Worm (Caenorhabditis elegans) whole organism, L1 larva: Measurements from ENCODE around the gene K05F6.14.
A peak's percentile ranks its signal among the peaks of the same experiment; 100 is the strongest.

Experiments
- C04F5.9 ChIP-seq: sonication (generic microtip); optimal IDR thresholded peaks from 2 replicates; lab custom pipeline; 2016; ENCODE audit warnings: missing genetic modification characterization, missing compliant biosample characterization
- C16A3.4 ChIP-seq: fragments of 150-350 bp; optimal IDR thresholded peaks from 2 replicates; lab custom pipeline; 2014; ENCODE audit warnings: missing biosample characterization, missing genetic modification characterization
- C34B4.2 ChIP-seq: sonication (generic microtip); optimal IDR thresholded peaks from 2 replicates; lab custom pipeline; 2017; ENCODE audit warnings: mild to moderate bottlenecking, missing genetic modification characterization, missing compliant biosample characterization
- Y116A8C.19 ChIP-seq: sonication (generic microtip); optimal IDR thresholded peaks from 2 replicates; lab custom pipeline; 2016; ENCODE audit warnings: missing compliant biosample characterization, missing genetic modification characterization, borderline replicate concordance
- blmp-1 ChIP-seq: fragments of 150-350 bp; optimal IDR thresholded peaks from 2 replicates; lab custom pipeline; 2014; ENCODE audit warnings: missing biosample characterization, missing genetic modification characterization
- ceh-8 ChIP-seq: fragments of 200-800 bp; sonication (Bioruptor generic); optimal IDR thresholded peaks from 2 replicates; lab custom pipeline; 2018; ENCODE audit warnings: mild to moderate bottlenecking, missing genetic modification characterization, moderate library complexity, missing compliant biosample characterization
- ceh-82 ChIP-seq, 3 experiments: fragments of 150-350 bp in 1 of 3; sonication (generic microtip) in 2 of 3; optimal IDR thresholded peaks; 2 replicates each; lab custom pipeline; 2014 to 2017; ENCODE audit warnings: missing biosample characterization in 3 of 3, missing genetic modification characterization in 3 of 3
- ceh-88 ChIP-seq: fragments of 200-800 bp; sonication (Bioruptor generic); IDR thresholded peaks from 2 replicates; pipeline ENCODE4 v1.3.6; 2022; ENCODE audit warnings: missing genetic modification characterization, missing compliant biosample characterization
- efl-1 ChIP-seq, 4 experiments: fragments of 150-350 bp; optimal IDR thresholded peaks in 3 of 4; peaks in 1 of 4; 1 replicate in 1 of 4; 2 replicates in 3 of 4; lab custom pipeline; 2014; ENCODE audit warnings: missing biosample characterization in 2 of 4, missing genetic modification characterization in 2 of 4, missing genetic modification reagents in 2 of 4
- egl-27 ChIP-seq, 2 experiments: fragments of 150-350 bp in 1 of 2; sonication (generic microtip); optimal IDR thresholded peaks; 3 replicates each; lab custom pipeline; 2017 to 2018; ENCODE audit warnings: missing biosample characterization in 2 of 2, missing genetic modification characterization in 2 of 2, missing genetic modification reagents in 2 of 2
- elt-2 ChIP-seq: sonication (generic microtip); optimal IDR thresholded peaks from 2 replicates; lab custom pipeline; 2016; ENCODE audit warnings: missing genetic modification characterization, mild to moderate bottlenecking, inconsistent platforms, missing compliant biosample characterization, missing genetic modification reagents
- ets-5 ChIP-seq: fragments of 200-800 bp; sonication (Bioruptor generic); IDR thresholded peaks from 2 replicates; pipeline ENCODE4 v1.3.6; 2022; ENCODE audit warnings: missing genetic modification characterization, missing compliant biosample characterization
- fkh-8 ChIP-seq: sonication (generic microtip); optimal IDR thresholded peaks from 2 replicates; lab custom pipeline; 2016; ENCODE audit warnings: mild to moderate bottlenecking, missing genetic modification characterization, missing compliant biosample characterization
- fos-1 ChIP-seq: fragments of 150-350 bp; optimal IDR thresholded peaks from 2 replicates; lab custom pipeline; 2014; ENCODE audit warnings: missing biosample characterization, missing genetic modification characterization
- grh-1 ChIP-seq: fragments of 200-800 bp; sonication (Bioruptor generic); IDR thresholded peaks from 2 replicates; pipeline ENCODE4 v1.3.6; 2022; ENCODE audit warnings: missing genetic modification reagents, missing genetic modification characterization, missing compliant biosample characterization
- hpl-2 ChIP-seq: fragments of 150-350 bp; optimal IDR thresholded peaks from 2 replicates; lab custom pipeline; 2014; ENCODE audit warnings: missing biosample characterization, missing genetic modification reagents, missing genetic modification characterization
- jun-1 ChIP-seq: fragments of 150-350 bp; optimal IDR thresholded peaks from 2 replicates; lab custom pipeline; 2014; ENCODE audit warnings: missing biosample characterization, missing genetic modification reagents, missing genetic modification characterization
- lin-35 ChIP-seq, 2 experiments: fragments of 150-350 bp; optimal IDR thresholded peaks; 2 replicates each; lab custom pipeline; 2014; ENCODE audit warnings: missing biosample characterization in 2 of 2, missing genetic modification characterization in 2 of 2, missing genetic modification reagents in 2 of 2
- lin-39 ChIP-seq: fragments of 150-350 bp; optimal IDR thresholded peaks from 2 replicates; lab custom pipeline; 2014; ENCODE audit warnings: missing biosample characterization, missing genetic modification reagents, missing genetic modification characterization
- lsy-2 ChIP-seq, 2 experiments: fragments of 150-350 bp; optimal IDR thresholded peaks; 2 replicates each; lab custom pipeline; 2014; ENCODE audit warnings: missing biosample characterization in 2 of 2, missing genetic modification characterization in 2 of 2
- mdl-1 ChIP-seq, 2 experiments: fragments of 150-350 bp; optimal IDR thresholded peaks; 2 replicates each; lab custom pipeline; 2014 to 2017; ENCODE audit warnings: missing biosample characterization in 2 of 2, missing genetic modification characterization in 2 of 2, inconsistent platforms in 1 of 2
- mep-1 ChIP-seq: fragments of 150-350 bp; optimal IDR thresholded peaks from 2 replicates; lab custom pipeline; 2014; ENCODE audit warnings: missing biosample characterization, missing genetic modification characterization
- nhr-20 ChIP-seq: sonication (generic microtip); optimal IDR thresholded peaks from 2 replicates; lab custom pipeline; 2016; ENCODE audit warnings: mild to moderate bottlenecking, missing genetic modification characterization, missing compliant biosample characterization
- nhr-90 ChIP-seq: sonication (generic microtip); optimal IDR thresholded peaks from 2 replicates; lab custom pipeline; 2016; ENCODE audit warnings: mild to moderate bottlenecking, missing genetic modification characterization, missing compliant biosample characterization; ENCODE audit not compliant: poor library complexity
- pqm-1 ChIP-seq: sonication (generic microtip); optimal IDR thresholded peaks from 3 replicates; lab custom pipeline; 2017; ENCODE audit warnings: missing biosample characterization, missing genetic modification characterization
- rnt-1 ChIP-seq: sonication (generic microtip); optimal IDR thresholded peaks from 2 replicates; lab custom pipeline; 2016; ENCODE audit warnings: mild to moderate bottlenecking, missing genetic modification characterization, moderate library complexity, missing compliant biosample characterization
- snu-23 ChIP-seq: sonication (generic microtip); optimal IDR thresholded peaks from 2 replicates; lab custom pipeline; 2016; ENCODE audit warnings: missing genetic modification characterization, missing compliant biosample characterization
- sox-4 ChIP-seq: sonication (generic microtip); optimal IDR thresholded peaks from 2 replicates; lab custom pipeline; 2016; ENCODE audit warnings: missing genetic modification characterization, missing compliant biosample characterization
- sup-37 ChIP-seq: fragments of 200-800 bp; sonication (Bioruptor generic); optimal IDR thresholded peaks from 2 replicates; lab custom pipeline; 2018; ENCODE audit warnings: mild to moderate bottlenecking, missing genetic modification characterization, missing compliant biosample characterization
- unc-130 ChIP-seq: fragments of 150-350 bp; optimal IDR thresholded peaks from 2 replicates; lab custom pipeline; 2017; ENCODE audit warnings: missing biosample characterization, missing genetic modification characterization, inconsistent platforms
- unc-86 ChIP-seq: sonication (generic microtip); optimal IDR thresholded peaks from 2 replicates; lab custom pipeline; 2016; ENCODE audit warnings: missing genetic modification characterization, missing compliant biosample characterization
- unc-98 ChIP-seq: fragments of 200-800 bp; sonication (Bioruptor generic); IDR thresholded peaks from 2 replicates; pipeline ENCODE4 v1.3.6; 2022; ENCODE audit warnings: missing genetic modification characterization, missing compliant biosample characterization
- vab-15 ChIP-seq: sonication (generic microtip); optimal IDR thresholded peaks from 2 replicates; lab custom pipeline; 2017; ENCODE audit warnings: missing genotype, mild to moderate bottlenecking, missing genetic modification characterization, missing compliant biosample characterization
- xbp-1 ChIP-seq: sonication (generic microtip); optimal IDR thresholded peaks from 2 replicates; lab custom pipeline; 2016; ENCODE audit warnings: missing genetic modification characterization, missing compliant biosample characterization
- ztf-11 ChIP-seq, 2 experiments: sonication (generic microtip); optimal IDR thresholded peaks; 2 replicates each; lab custom pipeline; 2016 to 2017; ENCODE audit warnings: missing genetic modification characterization in 2 of 2, missing biosample characterization in 1 of 2, missing compliant biosample characterization in 1 of 2
- ztf-4 ChIP-seq: fragments of 150-350 bp; optimal IDR thresholded peaks from 2 replicates; lab custom pipeline; 2014; ENCODE audit warnings: missing biosample characterization, missing genetic modification characterization

The K05F6.14 gene

ce11 chrII:1576030-1576429 is 14.1 kb downstream of the K05F6.14 start, which contains the start of gene K05F6.10:
K05F6.10 (minus strand) TSS chrII:1576130.
- no peak for TF ChIP-seq mdl-1 (tag; optimal IDR thresholded peaks at IDR 0.05; lab: Kevin White, UChicago)
- TF ChIP-seq pqm-1 (tag; lab: Kevin White, UChicago), result no peak
- TF ChIP-seq efl-1 (optimal IDR thresholded peaks at IDR 0.05; lab: Kevin White, UChicago), result no peak
- TF ChIP-seq efl-1 (GFP tag; optimal IDR thresholded peaks at IDR 0.05 in 1 of 2; lab: Kevin White, UChicago), result no peak
- TF ChIP-seq ceh-8 (GFP tag; lab: Kevin White, UChicago), result no peak
- TF ChIP-seq nhr-20 (tag; lab: Kevin White, UChicago), result no peak
- no peak for TF ChIP-seq ceh-82 (tag; optimal IDR thresholded peaks at IDR 0.05; lab: Kevin White, UChicago)
- TF ChIP-seq C16A3.4, result no peak

- TF ChIP-seq lin-35 (GFP tag; optimal IDR thresholded peaks at IDR 0.05; lab: Kevin White, UChicago) (peak in 1 of 2 experiments; percentile 29), mep-1 (tag; lab: Kevin White, UChicago) (no peak), sup-37 (no peak), jun-1 (tag; lab: Kevin White, UChicago) (peak; percentile 12), elt-2 (tag; lab: Kevin White, UChicago) (peak; percentile 73), efl-1 (optimal IDR thresholded peaks at IDR 0.05; lab: Kevin White, UChicago) (no peak), efl-1 (GFP tag; optimal IDR thresholded peaks at IDR 0.05 in 1 of 2; lab: Kevin White, UChicago) (peak in 1 of 2 experiments; percentile 16)
- TF ChIP-seq, all 84 proteins: peak for 4
Measured at ce11 chrII:1576772-1577171, 14.8 kb downstream of the K05F6.14 start.

- TF ChIP-seq hpl-2 (GFP tag; lab: Kevin White, UChicago) (no peak), elt-2 (tag; lab: Kevin White, UChicago) (peak; percentile 22)
Measured at ce11 chrII:1579886-1580285, 17.9 kb downstream of the K05F6.14 start, which contains the start of gene math-38. math-38 (minus strand) TSS chrII:1579986.

- TF ChIP-seq unc-86 (tag; lab: Kevin White, UChicago) (no peak), rnt-1 (tag; lab: Kevin White, UChicago) (no peak), ztf-11 (tag; optimal IDR thresholded peaks at IDR 0.05; lab: Kevin White, UChicago) (no peak), fos-1 (no peak), lin-39 (tag; lab: Kevin White, UChicago) (no peak), sox-4 (no peak), snu-23 (no peak), unc-98 (no peak), C04F5.9 (tag; lab: Kevin White, UChicago) (no peak), vab-15 (no peak), ets-5 (GFP tag; lab: Robert Waterston, UW) (no peak), lsy-2 (tag; optimal IDR thresholded peaks at IDR 0.05; lab: Kevin White, UChicago) (no peak), ztf-4 (tag; lab: Kevin White, UChicago) (no peak), grh-1 (no peak), blmp-1 (no peak), egl-27 (tag; optimal IDR thresholded peaks at IDR 0.05; lab: Kevin White, UChicago) (no peak), Y116A8C.19 (tag; lab: Kevin White, UChicago) (no peak), C34B4.2 (tag; lab: Kevin White, UChicago) (no peak)
Measured at ce11 chrII:1584140-1584539, 22.2 kb downstream of the K05F6.14 start, which contains the start of gene clec-21. clec-21 (minus strand) TSS chrII:1584240.

ce11 chrII:1586305-1586704 is 24.3 kb downstream of the K05F6.14 start, which contains the start of gene T07H3.8:
T07H3.8 (plus strand) TSS chrII:1586605.
- no peak for TF ChIP-seq ceh-88 (GFP tag; lab: Robert Waterston, UW)
- no peak for TF ChIP-seq fkh-8 (tag; lab: Kevin White, UChicago)
- no peak for TF ChIP-seq unc-130 (tag; lab: Kevin White, UChicago)
- no peak for TF ChIP-seq xbp-1 (tag; lab: Kevin White, UChicago)
- TF ChIP-seq nhr-90 (tag; lab: Kevin White, UChicago), result no peak
- no peak for TF ChIP-seq unc-86 (tag; lab: Kevin White, UChicago)
- no peak for TF ChIP-seq egl-27 (tag; optimal IDR thresholded peaks at IDR 0.05; lab: Kevin White, UChicago)
- TF ChIP-seq lsy-2 (tag; optimal IDR thresholded peaks at IDR 0.05; lab: Kevin White, UChicago), result no peak
- TF ChIP-seq lin-39 (tag; lab: Kevin White, UChicago), result no peak
